Worm (Caenorhabditis elegans): Measurements from ENCODE around the gene efhc-1.

efhc-1 gene

DNA sequence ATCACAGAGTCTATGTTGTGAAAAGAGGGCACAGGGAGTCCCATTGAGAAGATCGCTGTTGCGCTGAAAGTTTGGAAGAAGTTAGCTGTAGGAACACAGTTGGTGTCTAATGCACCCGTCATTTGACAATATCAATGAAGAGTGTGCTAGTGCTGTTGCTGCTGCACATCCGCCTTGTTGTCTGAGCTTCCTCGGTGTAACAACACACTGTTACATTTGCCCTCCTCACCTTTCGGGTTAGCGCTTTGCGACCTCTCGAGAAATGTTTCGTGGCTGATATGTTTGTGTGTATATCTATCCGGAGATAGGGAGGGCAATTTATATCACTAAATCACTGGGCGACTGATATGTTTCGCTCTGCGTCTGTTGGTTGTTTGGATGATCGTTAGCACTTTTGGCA is 36.1 kb downstream of the efhc-1 start:
- no peak for TF ChIP-seq W03F9.2 (tag; optimal IDR thresholded peaks at IDR 0.05)
- TF ChIP-seq dao-5 (tag; optimal IDR thresholded peaks at IDR 0.05) = no peak
- no peak for TF ChIP-seq him-1 (tag; optimal IDR thresholded peaks at IDR 0.05)

DNA sequence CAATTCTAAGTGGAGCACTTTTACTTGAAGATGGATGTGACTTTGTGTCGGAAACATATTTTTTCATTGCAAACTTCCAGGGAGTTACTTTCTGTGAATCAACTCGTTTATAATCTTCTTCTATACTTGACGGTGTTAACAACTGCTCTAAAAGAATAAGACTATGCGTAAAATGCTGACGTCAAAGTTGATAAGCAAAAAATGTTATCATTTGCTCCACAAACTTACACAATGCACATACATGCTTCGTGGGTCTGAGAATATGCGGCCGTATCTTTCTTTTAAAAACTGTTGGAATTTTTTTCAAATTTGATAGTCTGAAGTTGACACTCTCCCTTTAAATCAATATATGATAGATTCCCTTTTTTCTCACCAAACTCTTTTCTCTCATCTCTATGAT is 37.0 kb downstream of the efhc-1 start:
- TF ChIP-seq him-1 (tag; optimal IDR thresholded peaks at IDR 0.05) (no peak), dao-5 (tag; optimal IDR thresholded peaks at IDR 0.05) (no peak), W03F9.2 (tag; optimal IDR thresholded peaks at IDR 0.05) (no peak)

DNA sequence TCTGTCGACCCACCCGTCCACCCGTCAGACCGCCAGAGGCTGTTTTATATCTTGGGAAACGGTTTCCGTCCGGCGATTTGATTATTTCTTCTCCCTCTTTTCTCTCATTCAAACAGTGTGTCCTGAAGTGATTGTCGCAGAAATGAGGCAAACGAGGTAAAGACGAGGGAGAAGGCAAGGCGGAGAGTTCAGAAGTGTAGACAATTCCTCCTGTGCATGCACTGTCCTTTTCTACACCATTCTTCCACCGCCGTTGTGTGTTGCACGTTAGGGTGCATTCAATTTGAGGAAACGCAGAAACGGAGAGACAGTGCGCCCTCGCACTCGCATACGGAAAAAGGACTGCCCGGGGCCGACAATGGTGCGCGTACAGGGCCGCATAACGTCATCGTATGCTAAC is 37.5 kb downstream of the efhc-1 start:
- TF ChIP-seq dao-5 (tag; optimal IDR thresholded peaks at IDR 0.05) = no peak
- no peak for TF ChIP-seq W03F9.2 (tag; optimal IDR thresholded peaks at IDR 0.05)
- TF ChIP-seq him-1 (tag; optimal IDR thresholded peaks at IDR 0.05) = no peak

DNA sequence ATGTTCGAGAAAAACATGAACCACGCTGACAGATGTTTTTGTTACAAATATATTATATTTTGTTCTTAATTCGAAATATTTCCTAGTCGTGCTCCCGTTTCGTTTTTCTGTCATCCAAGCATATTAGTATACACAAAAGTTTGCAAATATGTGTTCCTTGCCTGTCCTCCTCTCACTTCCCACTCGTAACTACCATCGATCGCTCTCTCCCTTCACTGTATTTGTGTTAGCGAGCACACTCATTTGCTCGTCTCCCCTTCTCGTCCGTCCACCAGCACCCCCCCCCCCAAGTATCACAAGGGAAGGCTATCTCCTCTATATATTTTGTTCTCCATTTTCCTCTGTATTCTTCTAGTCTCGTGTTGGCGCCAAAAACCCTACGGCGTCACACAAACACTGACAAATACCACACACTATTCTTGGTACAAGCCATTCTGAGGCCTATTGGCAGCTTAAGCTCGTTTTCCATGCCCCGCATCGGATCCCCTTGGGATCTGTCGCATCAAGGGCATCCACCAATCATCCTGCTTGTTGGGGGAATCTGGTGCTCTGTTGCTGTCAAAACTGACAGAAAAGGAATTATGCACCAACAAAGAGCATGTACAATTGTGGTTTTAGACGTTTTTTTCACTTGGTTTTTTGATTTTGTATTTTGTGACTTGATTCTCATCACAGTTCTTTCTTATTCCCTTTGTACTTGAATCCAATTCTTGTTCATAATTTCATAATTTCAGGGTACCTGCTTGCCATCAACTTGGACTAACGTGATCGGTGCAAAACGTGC is 38.5 kb downstream of the efhc-1 start, which contains the start of gene pkn-1:
Gene pkn-1, plus strand, starts transcription at position 734 of the 784 bp plus-strand sequence.
- TF ChIP-seq W03F9.2 (tag; optimal IDR thresholded peaks at IDR 0.05) (no peak), dao-5 (tag; optimal IDR thresholded peaks at IDR 0.05) (no peak), him-1 (tag; optimal IDR thresholded peaks at IDR 0.05) (no peak)

DNA sequence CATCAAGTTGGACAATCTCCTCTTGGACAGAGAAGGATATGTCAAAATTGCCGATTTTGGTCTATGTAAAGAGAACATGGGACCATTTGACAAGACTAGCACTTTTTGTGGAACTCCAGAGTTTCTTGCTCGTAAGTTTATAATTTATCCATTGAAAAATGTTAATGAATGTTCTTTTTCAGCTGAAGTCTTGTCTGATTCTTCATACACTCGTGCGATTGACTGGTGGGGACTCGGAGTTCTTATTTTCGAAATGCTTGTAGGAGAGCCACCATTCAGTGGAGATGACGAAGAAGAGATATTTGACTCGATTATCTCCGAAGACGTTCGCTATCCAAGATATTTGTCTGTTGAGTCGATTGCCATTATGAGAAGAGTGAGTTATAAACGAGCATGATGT is 42.9 kb downstream of the efhc-1 start:
- TF ChIP-seq W03F9.2 (tag; optimal IDR thresholded peaks at IDR 0.05) = no peak
- no peak for TF ChIP-seq him-1 (tag; optimal IDR thresholded peaks at IDR 0.05)
- no peak for TF ChIP-seq dao-5 (tag; optimal IDR thresholded peaks at IDR 0.05)

DNA sequence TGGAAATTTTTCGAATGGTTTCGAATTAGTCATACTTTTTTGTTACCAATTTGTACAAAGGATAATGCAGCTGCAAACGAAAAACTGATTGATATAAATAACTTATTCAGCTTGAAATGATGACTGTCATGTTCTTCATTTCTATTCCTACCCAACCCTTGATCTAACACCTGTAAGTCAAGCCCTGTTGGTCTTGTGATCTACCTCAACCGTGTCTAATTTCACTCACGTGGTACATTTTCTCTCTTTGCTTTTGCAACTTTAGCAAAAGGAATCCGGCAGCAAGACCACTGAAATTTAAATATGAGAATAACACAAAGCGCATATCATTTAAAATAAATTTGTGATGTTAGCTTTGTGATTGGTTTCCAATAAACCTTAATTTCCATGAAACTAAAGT is 45.9 kb downstream of the efhc-1 start:
- TF ChIP-seq W03F9.2 (tag; optimal IDR thresholded peaks at IDR 0.05) (no peak), him-1 (tag; optimal IDR thresholded peaks at IDR 0.05) (no peak), dao-5 (tag; optimal IDR thresholded peaks at IDR 0.05) (no peak)

DNA sequence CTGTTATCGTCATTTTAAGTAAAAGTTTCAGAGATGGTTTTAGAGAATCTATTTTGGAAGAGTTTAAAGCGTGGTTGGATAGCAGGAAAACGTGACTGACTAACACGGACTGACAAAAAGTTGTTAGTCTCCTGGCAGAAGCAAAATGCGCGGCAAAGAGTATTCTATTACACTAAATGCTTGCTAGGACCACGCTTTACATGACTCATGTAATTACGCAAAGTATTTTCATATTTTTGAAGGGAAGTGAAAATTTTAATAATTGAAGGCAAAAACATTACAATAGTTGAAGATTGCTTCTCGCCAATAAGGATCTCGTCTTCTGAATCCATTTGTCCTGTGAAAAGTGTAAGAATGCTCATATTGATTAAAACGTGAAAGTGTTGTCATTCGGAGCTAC is 48.0 kb downstream of the efhc-1 start, which contains the start of gene gur-3:
Gene gur-3, minus strand, starts transcription at position 101 of the 400 bp plus-strand sequence.
- TF ChIP-seq dao-5 (tag; optimal IDR thresholded peaks at IDR 0.05) (no peak), W03F9.2 (tag; optimal IDR thresholded peaks at IDR 0.05) (no peak), him-1 (tag; optimal IDR thresholded peaks at IDR 0.05) (no peak)

DNA sequence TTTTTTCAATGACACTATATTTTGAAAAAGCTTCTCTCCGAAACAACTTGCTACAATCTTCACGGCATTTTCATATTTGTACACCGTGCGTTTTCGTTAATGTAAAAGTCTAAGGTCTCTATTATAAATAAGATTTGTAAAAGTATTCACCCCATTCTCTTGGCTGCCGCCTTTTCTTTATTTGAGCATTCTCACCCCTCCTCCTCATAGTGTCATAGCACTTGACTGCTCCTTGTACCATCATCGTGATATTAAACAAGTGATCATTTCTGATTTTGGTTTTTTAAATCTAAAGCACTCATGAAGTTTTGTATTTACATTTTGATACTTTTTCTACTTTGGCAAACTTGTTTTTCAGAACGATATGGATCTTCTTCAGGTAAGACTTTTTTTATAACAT is 48.7 kb downstream of the efhc-1 start, which contains the start of gene ZC504.1:
Gene ZC504.1, plus strand, starts transcription at position 301 of the 400 bp plus-strand sequence.
- TF ChIP-seq him-1 (tag; optimal IDR thresholded peaks at IDR 0.05) (no peak), W03F9.2 (tag; optimal IDR thresholded peaks at IDR 0.05) (no peak), dao-5 (tag; optimal IDR thresholded peaks at IDR 0.05) (no peak)

All from whole organism, L4/young adult.